1 fruit fly cellular context compared by ENCODE assay signal in genomic region chr2L:2492692-2493626, dm6.
TF ChIP-seq lines count a peak whose summit lies in the region.

Gene oaf (plus strand): TSS chr2L:2492955.

TF ChIP-seq in whole organism, embryonic, 481 proteins besides CTCF, POLR2A, EP300 and RAD21 (continued from another document):
- TF ChIP-seq prd (optimal IDR thresholded peaks at IDR 0.05; lab: Kevin White, UChicago) (no peak), prd (GFP tag; IDR thresholded peaks at IDR 0.05; lab: Robert Waterston, UW) (peak; percentile 63; the same call in 2 of the 3 replicates), HHEX (GFP tag; optimal IDR thresholded peaks at IDR 0.05; lab: Kevin White, UChicago) (no peak), fd3F (GFP tag; optimal IDR thresholded peaks at IDR 0.05; lab: Kevin White, UChicago) (no peak), luna (GFP tag; optimal IDR thresholded peaks at IDR 0.05; lab: Kevin White, UChicago) (no peak), BEAF-32 (GFP tag; optimal IDR thresholded peaks at IDR 0.05; lab: Kevin White, UChicago) (peak; percentile 61), E2f1 (GFP tag; IDR thresholded peaks at IDR 0.05; lab: Robert Waterston, UW) (peak; percentile 46), H2.0 (GFP tag; IDR thresholded peaks at IDR 0.05; lab: Robert Waterston, UW) (no peak), CrebB (tag; optimal IDR thresholded peaks at IDR 0.05; lab: Kevin White, UChicago) (no peak), CG3726 (GFP tag; IDR thresholded peaks at IDR 0.05; lab: Robert Waterston, UW) (0 out of 3 replicates have a peak, but pooled peaks have one; percentile 28), CG11560 (tag; IDR thresholded peaks at IDR 0.05; lab: Robert Waterston, UW) (no peak), CG10959 (GFP tag; IDR thresholded peaks at IDR 0.05; lab: Robert Waterston, UW) (peak; percentile 36; the same call in 1 of the 2 replicates), Six4 (GFP tag; optimal IDR thresholded peaks at IDR 0.05; lab: Kevin White, UChicago) (no peak), Taf1 (GFP tag; IDR thresholded peaks at IDR 0.05; lab: Robert Waterston, UW) (0 out of 2 replicates have a peak, but pooled peaks have one; percentile 23), bowl (GFP tag; IDR thresholded peaks at IDR 0.05; lab: Robert Waterston, UW) (no peak), CG2875 (GFP tag; optimal IDR thresholded peaks at IDR 0.05; lab: Kevin White, UChicago) (no peak), HLH3B (GFP tag; IDR thresholded peaks at IDR 0.05; lab: Robert Waterston, UW) (no peak), TFAM (GFP tag; optimal IDR thresholded peaks at IDR 0.05; lab: Kevin White, UChicago) (no peak), kni (GFP tag; optimal IDR thresholded peaks at IDR 0.05; lab: Kevin White, UChicago) (no peak), Spps (tag; optimal IDR thresholded peaks at IDR 0.05; lab: Kevin White, UChicago) (no peak), hkb (optimal IDR thresholded peaks at IDR 0.05; lab: Kevin White, UChicago) (peak; percentile 87), hkb (GFP tag; IDR thresholded peaks at IDR 0.05; lab: Robert Waterston, UW) (no peak), shn (GFP tag; optimal IDR thresholded peaks at IDR 0.05; lab: Kevin White, UChicago) (no peak), mld (GFP tag; IDR thresholded peaks at IDR 0.05; lab: Robert Waterston, UW; ENCODE audit: partially characterized antibody) (no peak), fd96Cb (tag; optimal IDR thresholded peaks at IDR 0.05; lab: Kevin White, UChicago) (no peak), pfk (GFP tag; optimal IDR thresholded peaks at IDR 0.05; lab: Kevin White, UChicago) (no peak)
